Fruit fly (Drosophila melanogaster) whole organism, wandering third instar larva: ENCODE measurements around the gene CG11837.

Experiments
- Abd-B ChIP-seq: fragments of >200 bp; optimal IDR thresholded peaks from 2 replicates; lab custom pipeline; 2017; ENCODE audit warnings: missing biosample characterization, missing genetic modification characterization
- CG32264 ChIP-seq: fragments of 200-800 bp; sonication (Bioruptor generic); optimal IDR thresholded peaks from 2 replicates; lab custom pipeline; 2016; ENCODE audit warnings: missing biosample characterization, missing genetic modification characterization
- CG9705 ChIP-seq: fragments of 200-800 bp; sonication (Bioruptor generic); optimal IDR thresholded peaks from 2 replicates; lab custom pipeline; 2018; ENCODE audit warnings: missing biosample characterization, mild to moderate bottlenecking, missing genetic modification characterization
- CrebA ChIP-seq: fragments of 200-800 bp; sonication (Bioruptor generic); optimal IDR thresholded peaks from 2 replicates; lab custom pipeline; 2016; ENCODE audit warnings: missing biosample characterization, mild to moderate bottlenecking, missing genetic modification characterization, borderline replicate concordance
- Dfd ChIP-seq: fragments of >200 bp; optimal IDR thresholded peaks from 2 replicates; lab custom pipeline; 2017; ENCODE audit warnings: missing biosample characterization, missing genetic modification characterization
- Dif ChIP-seq: fragments of 200-275, 200-300 bp; sonication (Bioruptor generic); optimal IDR thresholded peaks from 2 replicates; lab custom pipeline; 2018; ENCODE audit warnings: missing biosample characterization, missing genetic modification characterization; ENCODE audit not compliant: partially characterized antibody
- GATAd ChIP-seq: sonication (Bioruptor generic); optimal IDR thresholded peaks from 2 replicates; lab custom pipeline; 2016; ENCODE audit warnings: missing biosample characterization, missing genetic modification characterization
- HLH106 ChIP-seq: fragments of 200-800 bp; optimal IDR thresholded peaks from 3 replicates; lab custom pipeline; 2019; ENCODE audit warnings: missing biosample characterization, mild to moderate bottlenecking, missing genetic modification characterization, moderate library complexity
- Hnf4 ChIP-seq: fragments of 200-800 bp; sonication (Bioruptor generic); optimal IDR thresholded peaks from 2 replicates; lab custom pipeline; 2016; ENCODE audit warnings: missing biosample characterization, mild to moderate bottlenecking, missing genetic modification characterization
- Hr78 ChIP-seq: fragments of >200 bp; optimal IDR thresholded peaks from 2 replicates; lab custom pipeline; 2017; ENCODE audit warnings: missing biosample characterization, missing genetic modification characterization
- Hr83 ChIP-seq: fragments of 200-300 bp; sonication (Bioruptor generic); optimal IDR thresholded peaks from 2 replicates; lab custom pipeline; 2016; ENCODE audit warnings: missing biosample characterization, mild to moderate bottlenecking, missing genetic modification characterization, moderate library complexity; ENCODE audit not compliant: poor library complexity, severe bottlenecking
- Jra ChIP-seq: sonication (Bioruptor generic); optimal IDR thresholded peaks from 2 replicates; lab custom pipeline; 2016; ENCODE audit warnings: missing biosample characterization, missing genetic modification characterization
- Mio ChIP-seq: sonication (Bioruptor generic); optimal IDR thresholded peaks from 2 replicates; lab custom pipeline; 2016; ENCODE audit warnings: missing biosample characterization, missing genetic modification characterization
- Myc ChIP-seq: fragments of >200 bp; optimal IDR thresholded peaks from 2 replicates; lab custom pipeline; 2017
- N ChIP-seq: fragments of >200 bp; optimal IDR thresholded peaks from 2 replicates; lab custom pipeline; 2018; ENCODE audit warnings: missing biosample characterization, missing external identifiers, missing genetic modification characterization
- OdsH ChIP-seq: fragments of 200-800 bp; sonication (Bioruptor generic); optimal IDR thresholded peaks from 2 replicates; lab custom pipeline; 2016; ENCODE audit warnings: missing biosample characterization, mild to moderate bottlenecking, missing genetic modification characterization
- Rel ChIP-seq, 2 experiments: fragments of 200-800 bp; sonication (Bioruptor generic) in 1 of 2; optimal IDR thresholded peaks; 2 replicates in 1 of 2; 3 replicates in 1 of 2; lab custom pipeline; 2016 to 2019; ENCODE audit warnings: mild to moderate bottlenecking in 2 of 2, missing biosample characterization in 2 of 2, missing genetic modification characterization in 2 of 2, moderate library complexity in 1 of 2
- Sp1 ChIP-seq: fragments of 200-800 bp; sonication (Bioruptor generic); optimal IDR thresholded peaks from 3 replicates; lab custom pipeline; 2019; ENCODE audit warnings: missing biosample characterization, mild to moderate bottlenecking, missing genetic modification characterization, moderate library complexity
- Vsx2 ChIP-seq: fragments of 200-300, 225-300 bp; sonication (Bioruptor generic); optimal IDR thresholded peaks from 2 replicates; lab custom pipeline; 2018; ENCODE audit warnings: missing biosample characterization, missing genetic modification characterization; ENCODE audit not compliant: partially characterized antibody
- br ChIP-seq: fragments of 200-800 bp; sonication (Bioruptor generic); optimal IDR thresholded peaks from 2 replicates; lab custom pipeline; 2016; ENCODE audit warnings: missing biosample characterization, missing genetic modification characterization
- brk ChIP-seq: fragments of 200-800 bp; sonication (Bioruptor generic); optimal IDR thresholded peaks from 2 replicates; lab custom pipeline; 2016; ENCODE audit warnings: missing biosample characterization, mild to moderate bottlenecking, missing genetic modification characterization
- dl ChIP-seq, 2 experiments: fragments of 175-275, 200-275 bp in 1 of 2; fragments of 200-275 bp in 1 of 2; sonication (Bioruptor generic); optimal IDR thresholded peaks; lab custom pipeline; 2018; ENCODE audit warnings: mild to moderate bottlenecking in 2 of 2, missing biosample characterization in 2 of 2, missing genetic modification characterization in 2 of 2, moderate library complexity in 2 of 2; ENCODE audit not compliant: partially characterized antibody in 2 of 2, insufficient read depth in 1 of 2
- dmrt93B ChIP-seq: fragments of 200-800 bp; sonication (Bioruptor generic); optimal IDR thresholded peaks from 2 replicates; lab custom pipeline; 2018; ENCODE audit warnings: missing biosample characterization, mild to moderate bottlenecking, missing genetic modification characterization
- dsf ChIP-seq: sonication (Bioruptor generic); optimal IDR thresholded peaks from 2 replicates; lab custom pipeline; 2016; ENCODE audit warnings: missing biosample characterization, missing genetic modification characterization, borderline replicate concordance
- ey ChIP-seq: fragments of 200-800 bp; sonication (Bioruptor generic); optimal IDR thresholded peaks from 2 replicates; lab custom pipeline; 2016; ENCODE audit warnings: missing biosample characterization, missing genetic modification characterization
- foxo ChIP-seq, 2 experiments: fragments of 200-800 bp; sonication (Bioruptor generic); optimal IDR thresholded peaks; 2 replicates in 1 of 2; 3 replicates in 1 of 2; lab custom pipeline; 2016 to 2017; ENCODE audit warnings: missing biosample characterization in 2 of 2, missing genetic modification characterization in 2 of 2
- fru ChIP-seq: fragments of 200-800 bp; sonication (Bioruptor generic); optimal IDR thresholded peaks from 3 replicates; lab custom pipeline; 2016; ENCODE audit warnings: missing biosample characterization, mild to moderate bottlenecking, missing genetic modification characterization
- h ChIP-seq: fragments of 200-800 bp; sonication (Bioruptor generic); optimal IDR thresholded peaks from 3 replicates; lab custom pipeline; 2016; ENCODE audit warnings: missing biosample characterization, mild to moderate bottlenecking, missing genetic modification characterization
- jim ChIP-seq: fragments of 175-275, 200-325 bp; sonication (Bioruptor generic); optimal IDR thresholded peaks from 2 replicates; lab custom pipeline; 2016; ENCODE audit warnings: missing biosample characterization, mild to moderate bottlenecking, missing genetic modification characterization
- lola ChIP-seq: fragments of >200 bp; optimal IDR thresholded peaks from 2 replicates; lab custom pipeline; 2017; ENCODE audit warnings: missing biosample characterization, missing genetic modification characterization
- pan ChIP-seq: fragments of >200 bp; optimal IDR thresholded peaks from 2 replicates; lab custom pipeline; 2017
- psq ChIP-seq: fragments of 200-800 bp; sonication (Bioruptor generic); optimal IDR thresholded peaks from 3 replicates; lab custom pipeline; 2017; ENCODE audit warnings: missing biosample characterization, mild to moderate bottlenecking, missing genetic modification characterization, moderate library complexity
- rgr ChIP-seq: fragments of 200-800 bp; sonication (Bioruptor generic); optimal IDR thresholded peaks from 3 replicates; lab custom pipeline; 2016; ENCODE audit warnings: missing biosample characterization, mild to moderate bottlenecking, missing genetic modification characterization
- sage ChIP-seq: fragments of 200-800 bp; sonication (Bioruptor generic); optimal IDR thresholded peaks from 2 replicates; lab custom pipeline; 2016; ENCODE audit warnings: missing biosample characterization, mild to moderate bottlenecking, missing genetic modification characterization
- sv ChIP-seq: fragments of 200-800 bp; sonication (Bioruptor generic); optimal IDR thresholded peaks from 3 replicates; lab custom pipeline; 2016; ENCODE audit warnings: missing biosample characterization, missing genetic modification characterization
- tai ChIP-seq: sonication (Bioruptor generic); optimal IDR thresholded peaks from 2 replicates; lab custom pipeline; 2016; ENCODE audit warnings: missing biosample characterization, missing genetic modification characterization
- usp ChIP-seq: fragments of >200 bp; optimal IDR thresholded peaks from 2 replicates; lab custom pipeline; 2017; ENCODE audit warnings: missing biosample characterization, missing genetic modification characterization
- woc ChIP-seq: sonication (Bioruptor generic); optimal IDR thresholded peaks from 2 replicates; lab custom pipeline; 2016; ENCODE audit warnings: missing biosample characterization, mild to moderate bottlenecking, missing genetic modification characterization

CG11837 gene

dm6 chr3R:29063207-29063920, 14.1 kb downstream of the CG11837 start:
- TF ChIP-seq sage (GFP tag; lab: Kevin White, UChicago) (peak; percentile 38), Hr83 (GFP tag; lab: Kevin White, UChicago) (peak; percentile 74), dmrt93B (peak; percentile 74), CG32264 (no peak), sv (GFP tag; lab: Kevin White, UChicago) (peak; percentile 51), N (GFP tag; lab: Kevin White, UChicago) (no peak), usp (GFP tag; lab: Kevin White, UChicago) (no peak), h (GFP tag; lab: Kevin White, UChicago) (peak; percentile 43), fru (GFP tag; lab: Kevin White, UChicago) (peak; percentile 71), Myc (lab: Kevin White, UChicago) (no peak), ey (GFP tag; lab: Kevin White, UChicago) (peak; percentile 51), Vsx2 (no peak), pan (lab: Kevin White, UChicago) (no peak), CrebA (no peak), Dfd (GFP tag; lab: Kevin White, UChicago) (no peak), Hnf4 (peak; percentile 66), CG9705 (GFP tag; lab: Kevin White, UChicago) (peak; percentile 58), dl (GFP tag; optimal IDR thresholded peaks at IDR 0.05; lab: Kevin White, UChicago; ENCODE audit: insufficient read depth in 1 of 2, partially characterized antibody in 2 of 2) (no peak), brk (GFP tag; lab: Kevin White, UChicago) (no peak), Rel (GFP tag; optimal IDR thresholded peaks at IDR 0.05; lab: Kevin White, UChicago) (no peak), Rel (tag; optimal IDR thresholded peaks at IDR 0.05; lab: Kevin White, UChicago) (peak; percentile 10), Abd-B (GFP tag; lab: Kevin White, UChicago) (no peak), OdsH (GFP tag; lab: Kevin White, UChicago) (peak; percentile 36), Sp1 (GFP tag; lab: Kevin White, UChicago) (peak; percentile 80), Mio (no peak), br (peak; percentile 66), foxo (GFP tag; optimal IDR thresholded peaks at IDR 0.05; lab: Kevin White, UChicago) (peak; percentile 6 to 78), HLH106 (tag; lab: Kevin White, UChicago) (peak; percentile 88), jim (GFP tag; lab: Kevin White, UChicago) (peak; percentile 87), lola (no peak), tai (GFP tag; lab: Kevin White, UChicago) (no peak), woc (GFP tag; lab: Kevin White, UChicago) (peak; percentile 73), rgr (GFP tag; lab: Kevin White, UChicago) (peak; percentile 52), psq (GFP tag; lab: Kevin White, UChicago) (peak; percentile 84), GATAd (GFP tag; lab: Kevin White, UChicago) (peak; percentile 70), Jra (GFP tag; lab: Kevin White, UChicago) (peak; percentile 59), dsf (GFP tag; lab: Kevin White, UChicago) (peak; percentile 61), Dif (GFP tag; lab: Kevin White, UChicago) (no peak), Hr78 (GFP tag; lab: Kevin White, UChicago) (no peak)

- TF ChIP-seq br (no peak), foxo (GFP tag; optimal IDR thresholded peaks at IDR 0.05; lab: Kevin White, UChicago) (no peak), Hnf4 (no peak), sage (GFP tag; lab: Kevin White, UChicago) (no peak), pan (lab: Kevin White, UChicago) (no peak), Hr78 (GFP tag; lab: Kevin White, UChicago) (no peak), lola (no peak), CG9705 (GFP tag; lab: Kevin White, UChicago) (no peak), Jra (GFP tag; lab: Kevin White, UChicago) (no peak), Vsx2 (no peak), CG32264 (no peak), Myc (lab: Kevin White, UChicago) (no peak), CrebA (no peak), N (GFP tag; lab: Kevin White, UChicago) (peak; percentile 47), HLH106 (tag; lab: Kevin White, UChicago) (no peak), dsf (GFP tag; lab: Kevin White, UChicago) (no peak), fru (GFP tag; lab: Kevin White, UChicago) (no peak), usp (GFP tag; lab: Kevin White, UChicago) (no peak), psq (GFP tag; lab: Kevin White, UChicago) (peak; percentile 45), jim (GFP tag; lab: Kevin White, UChicago) (no peak), Dfd (GFP tag; lab: Kevin White, UChicago) (no peak), Mio (no peak), dl (GFP tag; optimal IDR thresholded peaks at IDR 0.05; lab: Kevin White, UChicago; ENCODE audit: insufficient read depth in 1 of 2, partially characterized antibody in 2 of 2) (peak in 1 of 2 experiments; percentile 50), Abd-B (GFP tag; lab: Kevin White, UChicago) (no peak), Rel (GFP tag; optimal IDR thresholded peaks at IDR 0.05; lab: Kevin White, UChicago) (no peak), Rel (tag; optimal IDR thresholded peaks at IDR 0.05; lab: Kevin White, UChicago) (no peak), sv (GFP tag; lab: Kevin White, UChicago) (no peak), woc (GFP tag; lab: Kevin White, UChicago) (no peak), dmrt93B (no peak), Dif (GFP tag; lab: Kevin White, UChicago) (peak; percentile 71)
Observed at dm6 chr3R:29063921-29064460, 14.7 kb downstream of the CG11837 start.
